Worm (Caenorhabditis elegans): Measurements from ENCODE around the gene myo-6.
A peak's percentile ranks its signal among the peaks of the same experiment; 100 is the strongest.
"Not testable (repeated sequence)": the region's sequence is repeated elsewhere in the genome, so short reads cannot be mapped to it uniquely, and the experiment has no call there.

myo-6 gene

DNA sequence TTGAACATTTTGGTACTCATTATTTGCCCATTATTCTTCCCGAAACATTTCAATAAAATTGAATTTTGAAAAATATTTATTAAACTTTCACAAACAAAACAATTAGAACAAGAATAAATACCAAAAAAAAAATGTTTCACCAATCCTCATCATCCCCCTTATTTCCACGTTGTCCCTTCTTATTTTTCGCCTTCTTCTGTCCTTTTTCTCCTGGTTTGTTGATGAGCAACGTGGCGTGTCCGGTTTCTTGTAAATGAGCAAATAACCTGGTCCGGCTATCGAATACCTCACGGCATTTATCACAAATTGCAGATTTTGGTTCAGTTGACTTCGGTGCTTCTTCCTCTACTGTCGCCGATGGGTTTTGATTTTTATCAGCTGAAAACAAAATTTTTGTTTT, 18.8 kb upstream of the myo-6 start:
- TF ChIP-seq hpl-2 (GFP tag; optimal IDR thresholded peaks at IDR 0.05) = no peak
- peak; percentile 65 for TF ChIP-seq nhr-85 (tag)
- TF ChIP-seq zag-1 (tag; optimal IDR thresholded peaks at IDR 0.05) = no peak
- TF ChIP-seq nhr-76 (tag; optimal IDR thresholded peaks at IDR 0.05) = no peak
- TF ChIP-seq unc-86 (tag; optimal IDR thresholded peaks at IDR 0.05) = no peak
- TF ChIP-seq efl-1 (optimal IDR thresholded peaks at IDR 0.05) = no peak
- TF ChIP-seq efl-1 (GFP tag; optimal IDR thresholded peaks at IDR 0.05 in 1 of 2) = peak in 1 of 2 experiments; percentile 66
- TF ChIP-seq nhr-84 (tag; optimal IDR thresholded peaks at IDR 0.05) = no peak
- TF ChIP-seq lir-3 (tag; optimal IDR thresholded peaks at IDR 0.05; ENCODE audit: poor library complexity) = no peak
- no peak for TF ChIP-seq nhr-28 (tag; optimal IDR thresholded peaks at IDR 0.05)

DNA sequence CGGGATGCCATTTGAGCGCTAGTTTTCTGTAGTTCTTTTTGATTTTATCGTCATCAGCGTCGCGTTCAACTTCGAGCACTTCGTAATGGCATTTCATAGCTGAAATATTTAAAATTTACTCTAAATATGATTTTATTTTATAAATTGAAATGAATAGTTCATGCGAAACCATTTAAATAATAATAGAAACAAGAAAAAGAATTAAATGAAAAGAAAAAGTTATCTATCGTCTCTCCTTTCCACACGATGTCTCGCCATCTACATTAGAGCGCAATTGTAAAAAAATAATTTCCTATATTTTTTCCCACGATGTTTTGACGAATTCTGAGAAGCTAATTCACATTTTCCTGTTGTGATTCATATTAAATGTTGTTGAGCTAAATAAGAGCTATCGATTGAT, 16.4 kb upstream of the myo-6 start, which contains the start of gene dnj-17:
dnj-17 (minus strand) TSS at position 101 of the 400 bp plus-strand sequence.
- TF ChIP-seq lin-39 (tag; optimal IDR thresholded peaks at IDR 0.05) (no peak), ztf-11 (tag; optimal IDR thresholded peaks at IDR 0.05) (no peak), grh-1 (GFP tag; IDR thresholded peaks at IDR 0.05) (no peak), efl-1 (optimal IDR thresholded peaks at IDR 0.05) (no peak), efl-1 (GFP tag; optimal IDR thresholded peaks at IDR 0.05 in 1 of 2) (peak; percentile 27 to 74), aha-1 (tag; optimal IDR thresholded peaks at IDR 0.05) (no peak), C16A3.4 (tag; optimal IDR thresholded peaks at IDR 0.05) (no peak), unc-62 (GFP tag; optimal IDR thresholded peaks at IDR 0.05) (no peak), nhr-237 (tag; optimal IDR thresholded peaks at IDR 0.05) (no peak)

DNA sequence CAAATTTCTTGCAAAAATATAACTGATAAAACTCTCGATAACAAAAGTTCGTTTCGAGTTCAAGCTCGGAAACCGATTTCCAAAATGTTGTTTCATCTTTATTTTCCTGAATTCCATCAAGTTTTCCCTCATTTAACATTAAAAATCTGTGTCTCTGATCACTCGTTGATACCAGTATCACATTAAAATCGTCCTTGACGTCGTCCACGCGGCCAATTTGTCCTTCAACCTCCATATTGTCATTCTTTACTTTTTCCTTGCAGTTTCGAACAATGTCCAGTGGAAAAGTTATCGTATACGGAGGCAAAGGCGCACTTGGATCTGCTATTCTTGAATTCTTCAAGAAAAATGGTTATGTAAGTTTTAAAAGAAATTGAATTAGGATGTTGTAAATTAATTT, 16.0 kb upstream of the myo-6 start, which contains the start of gene qdpr-1:
qdpr-1 (plus strand) TSS at position 264 of the 400 bp plus-strand sequence.
- no peak for TF ChIP-seq sptf-1 (tag; optimal IDR thresholded peaks at IDR 0.05)
- peak in 4 of 6 experiments; percentile 43 to 80 (median 54) for TF ChIP-seq elt-3 (tag; optimal IDR thresholded peaks at IDR 0.05)
- TF ChIP-seq snu-23 (GFP tag; optimal IDR thresholded peaks at IDR 0.05) = peak; percentile 17
- TF ChIP-seq blmp-1 (tag; optimal IDR thresholded peaks at IDR 0.05) = peak; percentile 59
- no peak for TF ChIP-seq zip-4 (GFP tag; optimal IDR thresholded peaks at IDR 0.05)
- no peak for TF ChIP-seq pag-3 (tag; optimal IDR thresholded peaks at IDR 0.05; ENCODE audit: borderline replicate concordance, insufficient read depth)
- no peak for TF ChIP-seq hlh-4 (tag; optimal IDR thresholded peaks at IDR 0.05)
- peak in 1 of 2 experiments; percentile 12 for TF ChIP-seq lsy-2 (tag; optimal IDR thresholded peaks at IDR 0.05)
- TF ChIP-seq nhr-71 (tag; optimal IDR thresholded peaks at IDR 0.05) = no peak
- no peak for TF ChIP-seq ztf-11 (tag; optimal IDR thresholded peaks at IDR 0.05)

DNA sequence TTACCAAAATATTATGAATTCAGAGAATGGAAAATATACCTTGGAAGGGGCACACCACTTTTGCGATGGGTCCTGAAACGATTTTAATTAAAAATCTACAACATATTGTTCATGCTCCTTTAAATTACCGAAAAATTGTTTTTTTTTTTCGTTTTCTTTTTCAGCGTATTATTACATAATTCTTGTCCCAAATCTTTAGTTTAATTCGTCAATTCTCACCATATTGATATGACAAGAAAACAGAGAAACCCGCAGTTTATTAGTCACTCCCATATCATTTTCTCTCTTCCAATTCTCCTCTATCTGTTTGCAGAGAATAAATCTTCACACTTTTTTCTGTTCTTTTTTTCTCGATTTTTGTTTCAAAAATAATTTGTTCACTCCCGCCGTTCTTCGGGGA, 14.3 kb upstream of the myo-6 start, which contains the start of gene F11F1.1:
F11F1.1 (plus strand) TSS at position 301 of the 400 bp plus-strand sequence.
- no peak for TF ChIP-seq zag-1 (tag; optimal IDR thresholded peaks at IDR 0.05)
- peak; percentile 17 for TF ChIP-seq blmp-1 (tag; optimal IDR thresholded peaks at IDR 0.05)
- TF ChIP-seq elt-3 (tag; optimal IDR thresholded peaks at IDR 0.05) = peak in 1 of 6 experiments; percentile 34

DNA sequence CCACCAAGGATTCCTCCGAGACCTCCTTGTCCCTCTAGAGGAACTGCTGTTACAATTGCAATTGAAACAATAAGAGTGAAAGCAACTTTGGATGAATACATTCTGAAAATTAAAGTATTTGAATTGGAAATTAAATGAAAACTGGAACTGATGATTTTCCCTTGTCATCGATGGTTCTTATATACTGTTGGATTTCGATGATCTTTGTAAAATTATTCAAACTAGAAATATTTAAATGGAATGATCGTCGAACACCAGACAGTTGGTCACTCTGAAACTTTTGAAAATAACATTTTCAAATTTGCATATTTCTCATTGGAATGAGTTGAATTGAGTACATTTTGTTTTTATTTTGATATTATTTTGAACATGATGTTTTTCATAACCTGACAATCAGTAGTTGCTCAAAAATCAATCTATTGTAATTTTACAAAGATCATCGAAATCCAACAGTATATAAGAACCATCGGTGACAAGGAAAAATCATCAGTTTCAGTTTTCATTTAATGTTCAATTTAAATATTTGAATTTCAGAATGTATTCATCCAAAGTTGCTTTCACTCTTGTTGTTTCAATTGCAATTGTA, 7.8 kb upstream of the myo-6 start, which contains the start of the genes srlf-9 and srlf-10:
srlf-9 (minus strand) TSS at position 101 of the 586 bp plus-strand sequence.
srlf-10 (plus strand) TSS at position 536 of the 586 bp plus-strand sequence.
- TF ChIP-seq egl-13 (tag; optimal IDR thresholded peaks at IDR 0.05); efl-3 (GFP tag; optimal IDR thresholded peaks at IDR 0.05); Y116A8C.19 (tag; optimal IDR thresholded peaks at IDR 0.05; ENCODE audit: borderline replicate concordance): not testable (repeated sequence)

DNA sequence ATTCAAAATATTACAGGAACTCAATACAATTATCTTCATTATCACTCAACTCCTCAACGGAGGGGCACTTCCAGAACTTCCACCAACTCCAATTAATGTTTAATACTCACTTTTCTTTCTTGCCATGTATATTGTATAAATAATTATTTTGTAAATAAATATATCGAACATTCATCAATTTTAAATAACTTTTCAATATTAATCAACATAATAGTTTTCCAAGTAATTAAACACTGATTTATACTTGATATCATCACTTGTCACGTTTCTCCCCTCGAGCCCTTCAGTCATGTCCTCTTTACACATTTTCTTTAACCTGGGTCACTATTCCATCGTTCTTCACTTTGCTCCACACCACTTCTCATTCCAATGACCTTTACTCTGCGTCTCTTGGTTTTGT, 6.7 kb upstream of the myo-6 start, which contains the start of gene mig-18:
mig-18 (plus strand) TSS at position 301 of the 400 bp plus-strand sequence.
- no peak for TF ChIP-seq lin-35 (GFP tag; optimal IDR thresholded peaks at IDR 0.05)
- TF ChIP-seq C34B4.2 (tag; optimal IDR thresholded peaks at IDR 0.05) = no peak
- TF ChIP-seq xbp-1 (tag; optimal IDR thresholded peaks at IDR 0.05) = no peak
- TF ChIP-seq ceh-82 (tag; optimal IDR thresholded peaks at IDR 0.05) = no peak
- no peak for TF ChIP-seq nhr-19 (GFP tag; conservative IDR thresholded peaks at IDR 0.05)
- no peak for TF ChIP-seq alr-1 (tag; optimal IDR thresholded peaks at IDR 0.05; ENCODE audit: borderline replicate concordance)
- no peak for TF ChIP-seq Y116A8C.19 (tag; optimal IDR thresholded peaks at IDR 0.05; ENCODE audit: borderline replicate concordance)
